Fruit fly (Drosophila melanogaster) whole organism, embryonic: ENCODE measurements around the gene CBP.

Experiments
- C15 ChIP-seq: fragments of 200-800 bp; sonication (Bioruptor generic); IDR thresholded peaks from 3 replicates; pipeline ENCODE4 v1.3.6; 2022; ENCODE audit warnings: missing biosample characterization, missing genetic modification characterization
- CG10147 ChIP-seq: fragments of 200-800 bp; sonication (Bioruptor generic); optimal IDR thresholded peaks from 2 replicates; lab custom pipeline; 2019; ENCODE audit warnings: missing biosample characterization, mild to moderate bottlenecking, missing genetic modification characterization, moderate library complexity
- CG17912 ChIP-seq: fragments of 200-800 bp; sonication (Bioruptor generic); optimal IDR thresholded peaks from 2 replicates; lab custom pipeline; 2018; ENCODE audit warnings: missing biosample characterization, mild to moderate bottlenecking, missing genetic modification characterization
- CG2875 ChIP-seq: fragments of 200-800 bp; sonication (Bioruptor generic); optimal IDR thresholded peaks from 2 replicates; lab custom pipeline; 2017; ENCODE audit warnings: missing biosample characterization, mild to moderate bottlenecking, missing genetic modification characterization, missing genetic modification reagents
- CG2889 ChIP-seq: fragments of 200-800 bp; sonication (Bioruptor generic); IDR thresholded peaks from 3 replicates; pipeline ENCODE4 v1.3.6; 2022; ENCODE audit warnings: missing biosample characterization, missing genetic modification characterization
- ac ChIP-seq: fragments of 200-800 bp; sonication (Bioruptor generic); optimal IDR thresholded peaks from 3 replicates; lab custom pipeline; 2017; ENCODE audit warnings: missing biosample characterization, mild to moderate bottlenecking, missing genetic modification characterization
- chm ChIP-seq: fragments of 200-800 bp; sonication (Bioruptor generic); IDR thresholded peaks from 2 replicates; pipeline ENCODE4 v1.3.6; 2022; ENCODE audit warnings: missing biosample characterization, missing genetic modification characterization
- fru ChIP-seq: fragments of >200 bp; optimal IDR thresholded peaks from 2 replicates; lab custom pipeline; 2017
- psq ChIP-seq: fragments of 200-800 bp; sonication (Bioruptor generic); optimal IDR thresholded peaks from 2 replicates; lab custom pipeline; 2017; ENCODE audit warnings: missing biosample characterization, missing genetic modification characterization
- pzg ChIP-seq: fragments of 200-800 bp; sonication (Bioruptor generic); optimal IDR thresholded peaks from 3 replicates; lab custom pipeline; 2018; ENCODE audit warnings: missing biosample characterization, mild to moderate bottlenecking, missing genetic modification characterization, moderate library complexity
- zen ChIP-seq: fragments of 200-800 bp; sonication (Bioruptor generic); optimal IDR thresholded peaks from 3 replicates; lab custom pipeline; 2018; ENCODE audit warnings: missing biosample characterization, mild to moderate bottlenecking, missing genetic modification characterization, moderate library complexity

dm6 chrX:7339610-7340326 lies 2.6 kb downstream of the CBP start:
- TF ChIP-seq fru (lab: Kevin White, UChicago): no peak
- no peak for TF ChIP-seq chm (GFP tag; lab: Robert Waterston, UW)
- no peak for TF ChIP-seq CG2875 (GFP tag; lab: Kevin White, UChicago)
- no peak for TF ChIP-seq C15 (GFP tag; lab: Robert Waterston, UW)
- no peak for TF ChIP-seq CG2889 (GFP tag; lab: Robert Waterston, UW)
- no peak for TF ChIP-seq CG17912
- TF ChIP-seq pzg (GFP tag; lab: Kevin White, UChicago): no peak
- TF ChIP-seq zen (tag; lab: Kevin White, UChicago): no peak
- TF ChIP-seq CG10147 (GFP tag; lab: Kevin White, UChicago): no peak
- no peak for TF ChIP-seq psq (GFP tag; lab: Kevin White, UChicago)
- TF ChIP-seq ac (GFP tag; lab: Kevin White, UChicago): no peak
